Fruit fly (Drosophila melanogaster): ENCODE results near the gene CG43348.

DNA sequence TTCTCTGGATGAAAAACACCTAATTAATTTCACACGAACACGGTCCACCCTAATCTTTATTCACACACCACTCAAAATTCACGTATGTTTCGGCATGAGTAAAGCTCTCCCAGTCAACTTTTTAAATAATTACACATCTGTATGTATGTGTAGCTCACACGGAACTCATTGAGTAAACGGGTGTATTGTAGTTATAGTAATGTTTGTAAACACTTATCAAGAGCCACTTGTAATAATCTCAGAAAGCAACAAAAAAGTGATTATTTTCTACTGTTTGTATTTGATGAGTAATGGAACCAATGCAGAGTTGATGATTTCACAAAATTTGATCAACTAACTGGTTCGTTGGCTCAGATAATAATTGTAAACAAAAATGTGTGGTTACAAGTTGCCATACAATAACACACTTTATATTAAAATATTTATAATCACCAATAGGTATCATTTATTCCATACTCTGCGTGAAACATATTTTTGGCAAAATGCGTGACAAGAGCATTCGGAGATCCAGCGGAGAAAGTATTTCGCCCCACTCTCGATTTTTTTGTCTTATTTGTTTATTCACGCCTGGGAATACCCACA, 18.8 kb downstream of the CG43348 start:
- no peak for TF ChIP-seq ey (GFP tag; optimal IDR thresholded peaks at IDR 0.05)
- no peak for TF ChIP-seq Hr83 (GFP tag; optimal IDR thresholded peaks at IDR 0.05; ENCODE audit: poor library complexity, severe bottlenecking)
- no peak for TF ChIP-seq GATAd (GFP tag; optimal IDR thresholded peaks at IDR 0.05)
- TF ChIP-seq usp (GFP tag; optimal IDR thresholded peaks at IDR 0.05), result no peak
- peak; percentile 42 for TF ChIP-seq OdsH (GFP tag; optimal IDR thresholded peaks at IDR 0.05)
- TF ChIP-seq Jra (GFP tag; optimal IDR thresholded peaks at IDR 0.05), result no peak
- no peak for TF ChIP-seq dmrt93B (GFP tag; optimal IDR thresholded peaks at IDR 0.05)
- no peak for TF ChIP-seq br (GFP tag; optimal IDR thresholded peaks at IDR 0.05)

All from whole organism, wandering third instar larva.